Worm (Caenorhabditis elegans): ENCODE results near the gene F35D2.1.

F35D2.1 gene

ce11 chrII:7570820-7571219 is 4.9 kb upstream of the F35D2.1 start:
- TF ChIP-seq ceh-34 (tag; optimal IDR thresholded peaks at IDR 0.05) = no peak
- TF ChIP-seq ceh-22 (tag; optimal IDR thresholded peaks at IDR 0.05) = no peak
- TF ChIP-seq nfya-1 (tag; optimal IDR thresholded peaks at IDR 0.05) = no peak
- no peak for TF ChIP-seq fkh-6 (tag; optimal IDR thresholded peaks at IDR 0.05)
- TF ChIP-seq nhr-11 (tag; optimal IDR thresholded peaks at IDR 0.05) = no peak

- TF ChIP-seq odd-2 (tag; optimal IDR thresholded peaks at IDR 0.05) = no peak
- no peak for TF ChIP-seq ama-1 (optimal IDR thresholded peaks at IDR 0.05)
- TF ChIP-seq tbx-7 (tag; optimal IDR thresholded peaks at IDR 0.05) = no peak
- TF ChIP-seq sdc-2 (tag; optimal IDR thresholded peaks at IDR 0.05) = no peak
- no peak for TF ChIP-seq T23F11.4 (GFP tag; optimal IDR thresholded peaks at IDR 0.05)
- no peak for TF ChIP-seq ceh-48 (tag; optimal IDR thresholded peaks at IDR 0.05)
Observed at ce11 chrII:7574143-7574542, 1.6 kb upstream of the F35D2.1 start, which contains the start of gene F35D2.2. F35D2.2 (plus strand) TSS chrII:7574443.

- TF ChIP-seq pqm-1 (tag; optimal IDR thresholded peaks at IDR 0.05) (no peak), tbx-2 (tag; optimal IDR thresholded peaks at IDR 0.05) (no peak), ceh-9 (tag; optimal IDR thresholded peaks at IDR 0.05) (no peak), pag-3 (tag; optimal IDR thresholded peaks at IDR 0.05; ENCODE audit: borderline replicate concordance) (no peak), hlh-15 (tag; optimal IDR thresholded peaks at IDR 0.05) (no peak), hlh-13 (GFP tag; optimal IDR thresholded peaks at IDR 0.05) (no peak)
Observed at ce11 chrII:7577412-7577811, 1.7 kb downstream of the F35D2.1 start, which contains the start of gene F35D2.6. F35D2.6 (plus strand) TSS chrII:7577712.

ce11 chrII:7583555-7583954 is 7.8 kb downstream of the F35D2.1 start, which contains the start of gene mks-3:
mks-3 (minus strand) TSS chrII:7583655.
- TF ChIP-seq ceh-18 (tag; optimal IDR thresholded peaks at IDR 0.05) = no peak
- no peak for TF ChIP-seq sox-2 (GFP tag; IDR thresholded peaks at IDR 0.05)
- TF ChIP-seq madf-2 (tag; optimal IDR thresholded peaks at IDR 0.05) = no peak
- TF ChIP-seq ztf-16 (tag; optimal IDR thresholded peaks at IDR 0.05) = no peak
- TF ChIP-seq K09A11.1 (tag; optimal IDR thresholded peaks at IDR 0.05; ENCODE audit: insufficient read depth) = no peak
- TF ChIP-seq ceh-24 (tag; optimal IDR thresholded peaks at IDR 0.05) = no peak
- TF ChIP-seq C38D4.7 (GFP tag; optimal IDR thresholded peaks at IDR 0.05) = no peak
- no peak for TF ChIP-seq zip-5 (tag; optimal IDR thresholded peaks at IDR 0.05)

ce11 chrII:7588295-7588694 is 12.6 kb downstream of the F35D2.1 start:
- TF ChIP-seq T23F11.4 (GFP tag; optimal IDR thresholded peaks at IDR 0.05) (no peak), ceh-31 (tag; optimal IDR thresholded peaks at IDR 0.05) (peak; percentile 1)

ce11 chrII:7593227-7593626 is 17.5 kb downstream of the F35D2.1 start:
- TF ChIP-seq ttx-3 (tag; optimal IDR thresholded peaks at IDR 0.05) (no peak), ceh-34 (tag; optimal IDR thresholded peaks at IDR 0.05) (peak; percentile 1), unc-42 (tag; optimal IDR thresholded peaks at IDR 0.05) (peak; percentile 28), nhr-11 (tag; optimal IDR thresholded peaks at IDR 0.05) (no peak), nfya-1 (tag; optimal IDR thresholded peaks at IDR 0.05) (peak; percentile 12), F13H6.1 (tag; optimal IDR thresholded peaks at IDR 0.05) (peak; percentile 24), tbx-2 (tag; optimal IDR thresholded peaks at IDR 0.05) (peak; percentile 36), pha-2 (tag; optimal IDR thresholded peaks at IDR 0.05) (no peak), ceh-31 (tag; optimal IDR thresholded peaks at IDR 0.05) (peak; percentile 73), ceh-48 (tag; optimal IDR thresholded peaks at IDR 0.05) (peak; percentile 74), K09A11.1 (tag; optimal IDR thresholded peaks at IDR 0.05; ENCODE audit: insufficient read depth) (no peak)

- TF ChIP-seq unc-42 (tag; optimal IDR thresholded peaks at IDR 0.05) (peak; percentile 84), ttx-3 (tag; optimal IDR thresholded peaks at IDR 0.05) (no peak)
Observed at ce11 chrII:7594262-7594661, 18.5 kb downstream of the F35D2.1 start.
